Fruit fly (Drosophila melanogaster): Measurements from ENCODE around the gene Rhau.

DNA sequence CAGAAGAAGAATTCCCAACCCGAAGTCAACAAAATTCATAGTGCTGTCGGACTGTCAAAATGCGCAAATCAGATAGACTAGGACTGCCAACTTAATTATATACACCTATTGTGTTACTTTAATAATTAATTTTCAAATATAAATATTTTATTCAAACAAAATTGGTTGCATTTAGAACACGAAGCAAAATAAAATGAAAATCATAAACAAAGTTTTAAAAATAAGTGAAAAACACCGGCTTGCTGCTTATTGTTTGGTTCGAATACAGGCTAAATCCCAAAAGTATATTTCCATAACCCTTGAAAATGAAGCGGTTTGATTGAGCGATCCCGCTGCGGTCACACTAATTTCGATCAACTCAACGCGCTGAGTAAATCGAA, at the start of gene Rhau, which contains the start of gene dia:
- TF ChIP-seq Tbp (GFP tag; optimal IDR thresholded peaks at IDR 0.05) (no peak), Sry-β (GFP tag; optimal IDR thresholded peaks at IDR 0.05) (no peak), CG7928 (GFP tag; optimal IDR thresholded peaks at IDR 0.05) (peak; percentile 55), YL-1 (GFP tag; optimal IDR thresholded peaks at IDR 0.05) (peak; percentile 44), stc (GFP tag; IDR thresholded peaks at IDR 0.05) (no peak), nmo (GFP tag; optimal IDR thresholded peaks at IDR 0.05) (peak; percentile 71), Stat92E (GFP tag; optimal IDR thresholded peaks at IDR 0.05) (no peak), CG32767 (GFP tag; IDR thresholded peaks at IDR 0.05) (no peak), MESR4 (GFP tag; optimal IDR thresholded peaks at IDR 0.05) (no peak), CG10267 (tag; optimal IDR thresholded peaks at IDR 0.05) (peak; percentile 76), tll (GFP tag; optimal IDR thresholded peaks at IDR 0.05) (peak in 1 of 2 experiments; percentile 75), CG8281 (tag; optimal IDR thresholded peaks at IDR 0.05) (no peak), mam (GFP tag; optimal IDR thresholded peaks at IDR 0.05) (no peak)

All from whole organism, embryonic.